Fruit fly (Drosophila melanogaster) whole organism, adult: ENCODE data around the gene CG14113.

Experiments used
- CG11617 ChIP-seq: fragments of 200-800 bp; sonication (Bioruptor generic); optimal IDR thresholded peaks from 2 replicates; lab custom pipeline; 2017; ENCODE audit warnings: mild to moderate bottlenecking, missing biosample characterization, missing genetic modification reagents, missing genetic modification characterization
- CG12768 ChIP-seq: fragments of 200-800 bp; sonication (Bioruptor generic); optimal IDR thresholded peaks from 2 replicates; lab custom pipeline; 2017; ENCODE audit warnings: missing biosample characterization, missing genetic modification characterization, mild to moderate bottlenecking, moderate library complexity, missing genetic modification reagents
- CG14711 ChIP-seq: fragments of 200-800 bp; sonication (Bioruptor generic); optimal IDR thresholded peaks from 2 replicates; lab custom pipeline; 2018; ENCODE audit warnings: missing biosample characterization, mild to moderate bottlenecking, missing genetic modification characterization, moderate library complexity
- CG1620 ChIP-seq: fragments of 200-800 bp; sonication (Bioruptor generic); optimal IDR thresholded peaks from 2 replicates; lab custom pipeline; 2016; ENCODE audit warnings: missing biosample characterization, missing genetic modification characterization
- CG33017 ChIP-seq: fragments of 200-800 bp; sonication (Bioruptor generic); optimal IDR thresholded peaks from 2 replicates; lab custom pipeline; 2018; ENCODE audit warnings: missing biosample characterization, mild to moderate bottlenecking, missing genetic modification characterization, moderate library complexity
- CG5204 ChIP-seq: fragments of 200-800 bp; sonication (Bioruptor generic); optimal IDR thresholded peaks from 2 replicates; lab custom pipeline; 2016; ENCODE audit warnings: missing biosample characterization, missing genetic modification characterization
- CG7045 ChIP-seq: fragments of 200-800 bp; sonication (Bioruptor generic); optimal IDR thresholded peaks from 2 replicates; lab custom pipeline; 2017; ENCODE audit warnings: missing biosample characterization, mild to moderate bottlenecking, missing genetic modification characterization
- CG7101 ChIP-seq: fragments of 200-800 bp; sonication (Bioruptor generic); optimal IDR thresholded peaks from 2 replicates; lab custom pipeline; 2018; ENCODE audit warnings: missing biosample characterization, mild to moderate bottlenecking, missing genetic modification characterization, moderate library complexity
- Clk ChIP-seq: fragments of 200-800 bp; sonication (Bioruptor generic); optimal IDR thresholded peaks from 2 replicates; lab custom pipeline; 2017; ENCODE audit warnings: missing biosample characterization, missing genetic modification characterization
- Crg-1 ChIP-seq: fragments of 200-800 bp; sonication (Bioruptor generic); optimal IDR thresholded peaks from 2 replicates; lab custom pipeline; 2016; ENCODE audit warnings: missing biosample characterization, missing genetic modification characterization
- Hr96 ChIP-seq: fragments of 200-800 bp; sonication (Bioruptor generic); optimal IDR thresholded peaks from 2 replicates; lab custom pipeline; 2016; ENCODE audit warnings: missing biosample characterization, missing genetic modification characterization
- Mnt ChIP-seq: fragments of 200-800 bp; sonication (Bioruptor generic); optimal IDR thresholded peaks from 2 replicates; lab custom pipeline; 2016; ENCODE audit warnings: missing biosample characterization, mild to moderate bottlenecking, missing genetic modification characterization
- bab1 ChIP-seq: fragments of 200-800 bp; sonication (Bioruptor generic); optimal IDR thresholded peaks from 3 replicates; lab custom pipeline; 2019; ENCODE audit warnings: missing biosample characterization, mild to moderate bottlenecking, missing genetic modification characterization, moderate library complexity
- cic ChIP-seq: fragments of 200-800 bp; sonication (Bioruptor generic); optimal IDR thresholded peaks from 2 replicates; lab custom pipeline; 2017; ENCODE audit warnings: missing biosample characterization, mild to moderate bottlenecking, missing genetic modification characterization, moderate library complexity
- cnc ChIP-seq, 2 experiments: fragments of >200 bp; optimal IDR thresholded peaks; 2 replicates each; lab custom pipeline; 2017
- kay ChIP-seq: fragments of 200-800 bp; sonication (Bioruptor generic); peaks from one replicate; lab custom pipeline; 2016; ENCODE audit warnings: missing biosample characterization, missing genetic modification characterization, borderline replicate concordance
- ovo ChIP-seq: fragments of 200-800 bp; sonication (Bioruptor generic); optimal IDR thresholded peaks from 2 replicates; lab custom pipeline; 2016; ENCODE audit warnings: missing biosample characterization, missing genetic modification characterization
- pad ChIP-seq: fragments of 200-800 bp; sonication (Bioruptor generic); optimal IDR thresholded peaks from 3 replicates; lab custom pipeline; 2017; ENCODE audit warnings: missing biosample characterization, missing genetic modification characterization, mild to moderate bottlenecking, moderate library complexity, missing genetic modification reagents
- tj ChIP-seq: fragments of 200-800 bp; sonication (Bioruptor generic); optimal IDR thresholded peaks from 3 replicates; lab custom pipeline; 2017; ENCODE audit warnings: missing biosample characterization, mild to moderate bottlenecking, missing genetic modification characterization, moderate library complexity
- toe ChIP-seq: fragments of 200-800 bp; sonication (Bioruptor generic); optimal IDR thresholded peaks from 2 replicates; lab custom pipeline; 2016; ENCODE audit warnings: missing biosample characterization, missing genetic modification characterization

CG14113 gene

dm6 chr3L:13328835-13329234 is at the start of gene CG14113:
Gene CG14113 (plus strand): TSS chr3L:13329135.
- TF ChIP-seq CG7045 (GFP tag; lab: Kevin White, UChicago) (no peak), kay (no peak), toe (no peak), Mnt (GFP tag; lab: Kevin White, UChicago) (no peak), Clk (GFP tag; lab: Kevin White, UChicago) (no peak), Hr96 (GFP tag; lab: Kevin White, UChicago) (no peak), bab1 (no peak), cnc (optimal IDR thresholded peaks at IDR 0.05; lab: Kevin White, UChicago) (no peak), CG1620 (GFP tag; lab: Kevin White, UChicago) (no peak), Crg-1 (GFP tag; lab: Kevin White, UChicago) (no peak), tj (no peak), pad (GFP tag; lab: Kevin White, UChicago) (no peak), cic (GFP tag; lab: Kevin White, UChicago) (no peak), CG5204 (GFP tag; lab: Kevin White, UChicago) (no peak), ovo (no peak), CG14711 (tag; lab: Kevin White, UChicago) (no peak), CG12768 (GFP tag; lab: Kevin White, UChicago) (no peak)

- no peak for TF ChIP-seq cic (GFP tag; lab: Kevin White, UChicago)
- TF ChIP-seq tj, result peak; percentile 75
- no peak for TF ChIP-seq CG14711 (tag; lab: Kevin White, UChicago)
- no peak for TF ChIP-seq CG12768 (GFP tag; lab: Kevin White, UChicago)
- no peak for TF ChIP-seq Clk (GFP tag; lab: Kevin White, UChicago)
These were observed 46.9 kb upstream of the CG14113 start for dm6 chr3L:13282039-13282438.

- TF ChIP-seq CG12768 (GFP tag; lab: Kevin White, UChicago), result no peak
- peak; percentile 10 for TF ChIP-seq toe
These were observed 44.6 kb upstream of the CG14113 start for dm6 chr3L:13284308-13284707.

- TF ChIP-seq bab1 (no peak), tj (peak; percentile 78), ovo (no peak)
These were observed 42.3 kb upstream of the CG14113 start for dm6 chr3L:13286640-13287039.

DNA sequence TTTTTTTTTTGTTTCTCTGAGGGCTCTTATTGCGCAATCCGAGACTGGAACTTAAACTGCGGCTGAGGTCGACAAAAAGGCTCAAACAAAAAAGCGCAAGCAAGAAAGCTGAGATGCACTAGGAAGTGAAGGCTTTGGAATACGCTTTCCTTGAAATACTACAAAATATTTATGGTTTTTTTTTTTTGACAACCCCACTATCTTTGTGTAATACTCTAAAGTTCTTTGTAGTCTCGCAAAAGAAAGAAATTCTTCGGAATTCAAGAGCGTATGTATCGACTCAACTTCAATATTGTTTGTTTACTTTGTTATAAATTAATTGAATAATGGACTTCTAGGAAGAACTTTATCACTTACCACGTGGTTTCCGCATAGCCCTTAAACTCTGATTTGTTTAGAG is 40.8 kb upstream of the CG14113 start:
- no peak for TF ChIP-seq CG7101
- TF ChIP-seq CG11617 (GFP tag; lab: Kevin White, UChicago), result no peak
- TF ChIP-seq bab1, result no peak
- peak; percentile 19 for TF ChIP-seq tj
- no peak for TF ChIP-seq toe
- no peak for TF ChIP-seq kay
- no peak for TF ChIP-seq CG33017 (tag; lab: Kevin White, UChicago)

DNA sequence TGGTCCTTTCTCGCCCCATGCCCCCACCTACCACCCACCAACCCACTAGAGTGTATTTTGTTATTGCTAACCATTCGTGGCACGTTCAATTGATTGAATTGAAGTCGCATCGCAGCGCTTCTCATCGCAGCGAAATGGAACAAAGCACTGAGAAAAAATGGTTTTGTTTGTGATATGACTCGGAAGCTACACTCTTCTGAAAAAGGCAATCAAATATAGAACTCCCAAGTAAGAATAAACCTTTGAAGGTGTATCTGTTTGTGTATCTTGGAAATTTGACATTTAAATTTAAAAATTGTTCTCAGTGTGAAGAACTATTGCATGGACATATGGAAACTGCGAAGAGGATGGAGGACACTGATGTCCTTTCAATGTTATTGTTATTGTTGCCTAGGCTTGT is 33.3 kb upstream of the CG14113 start:
- TF ChIP-seq CG11617 (GFP tag; lab: Kevin White, UChicago), result no peak
- no peak for TF ChIP-seq tj
- no peak for TF ChIP-seq cnc (optimal IDR thresholded peaks at IDR 0.05; lab: Kevin White, UChicago)
- TF ChIP-seq ovo, result no peak
- TF ChIP-seq CG12768 (GFP tag; lab: Kevin White, UChicago), result no peak
- no peak for TF ChIP-seq Clk (GFP tag; lab: Kevin White, UChicago)
- no peak for TF ChIP-seq kay
- no peak for TF ChIP-seq CG33017 (tag; lab: Kevin White, UChicago)
- no peak for TF ChIP-seq cic (GFP tag; lab: Kevin White, UChicago)
- TF ChIP-seq Mnt (GFP tag; lab: Kevin White, UChicago), result no peak
- no peak for TF ChIP-seq CG14711 (tag; lab: Kevin White, UChicago)
- no peak for TF ChIP-seq bab1
- no peak for TF ChIP-seq CG7101
- no peak for TF ChIP-seq pad (GFP tag; lab: Kevin White, UChicago)
- TF ChIP-seq Crg-1 (GFP tag; lab: Kevin White, UChicago), result no peak
- TF ChIP-seq CG7045 (GFP tag; lab: Kevin White, UChicago), result no peak
- TF ChIP-seq toe, result no peak
- TF ChIP-seq CG1620 (GFP tag; lab: Kevin White, UChicago), result no peak
- TF ChIP-seq Hr96 (GFP tag; lab: Kevin White, UChicago), result no peak
- TF ChIP-seq CG5204 (GFP tag; lab: Kevin White, UChicago), result no peak

DNA sequence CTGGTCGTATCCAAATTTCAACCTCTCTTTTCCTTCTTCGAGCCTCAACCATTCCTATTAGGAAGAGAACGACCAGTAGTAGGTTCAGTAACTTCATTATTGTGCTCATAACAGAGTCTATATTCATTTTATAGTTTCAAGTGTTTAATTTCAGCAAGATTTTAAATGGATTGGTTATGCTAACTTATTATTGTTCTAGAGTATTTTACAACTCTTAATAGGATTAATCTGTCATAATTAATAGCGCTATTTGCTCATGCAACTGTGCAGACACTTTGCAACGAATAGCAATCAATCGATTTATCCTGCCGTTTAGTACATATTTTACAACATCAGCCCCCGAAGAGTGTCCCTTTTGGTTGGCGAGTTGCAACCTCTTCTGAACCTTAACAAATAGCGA is 32.2 kb upstream of the CG14113 start, which contains the start of gene Sfp70A4:
Sfp70A4 (minus strand) TSS at position 101 of the 400 bp plus-strand sequence.
- TF ChIP-seq CG14711 (tag; lab: Kevin White, UChicago), result no peak

- no peak for TF ChIP-seq cic (GFP tag; lab: Kevin White, UChicago)
These were observed 30.0 kb upstream of the CG14113 start, which contains the start of gene CG42481 for dm6 chr3L:13298923-13299322. Gene CG42481 (minus strand): TSS chr3L:13299023.
